Worm (Caenorhabditis elegans) whole organism, L1 larva: ENCODE data around the gene C07H6.2.

Experiments used
- tlp-1 ChIP-seq: fragments of 150-350 bp; optimal IDR thresholded peaks from 2 replicates; lab custom pipeline; 2014; ENCODE audit warnings: missing biosample characterization, missing genetic modification characterization
- unc-62 ChIP-seq: fragments of 150-350 bp; optimal IDR thresholded peaks from 2 replicates; lab custom pipeline; 2014; ENCODE audit warnings: missing biosample characterization, missing genetic modification reagents, missing genetic modification characterization

ce11 chrIII:7542037-7542436 is 21.2 kb downstream of the C07H6.2 start:
- no peak for TF ChIP-seq unc-62
- TF ChIP-seq tlp-1 (tag; lab: Kevin White, UChicago), result no peak
